Worm (Caenorhabditis elegans): ENCODE measurements around the gene nduf-2.2.

The nduf-2.2 gene

DNA sequence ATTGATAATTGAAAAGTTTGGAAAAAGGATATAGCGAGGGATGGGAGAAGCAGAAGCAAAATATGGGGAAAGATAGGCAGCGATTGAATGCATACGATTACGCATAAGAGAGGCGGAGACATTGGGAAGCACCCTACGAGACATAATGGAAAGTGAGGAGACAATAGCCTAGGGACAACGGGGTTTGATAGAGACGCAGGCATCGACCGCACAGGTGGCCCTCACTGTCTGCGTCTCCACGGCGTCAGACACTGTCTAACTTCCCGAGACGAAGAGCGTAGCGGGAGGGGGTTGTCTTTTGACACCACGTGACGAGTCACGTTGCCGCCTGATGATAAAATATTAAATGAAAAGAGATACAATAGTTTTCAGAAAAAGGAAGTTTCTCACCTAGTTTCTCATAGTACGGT lies 44.0 kb upstream of the nduf-2.2 start (continued):
- no peak for TF ChIP-seq dpl-1 (GFP tag; optimal IDR thresholded peaks at IDR 0.05)
- peak; percentile 92 for TF ChIP-seq ekl-4 (GFP tag; IDR thresholded peaks at IDR 0.05)
- TF ChIP-seq lir-1 (GFP tag; conservative IDR thresholded peaks at IDR 0.05), result no peak
- TF ChIP-seq madf-8 (GFP tag; conservative IDR thresholded peaks at IDR 0.05), result no peak
- TF ChIP-seq K11D2.4 (GFP tag; IDR thresholded peaks at IDR 0.05), result peak; percentile 85
- TF ChIP-seq C06A6.2 (GFP tag; conservative IDR thresholded peaks at IDR 0.05), result peak; percentile 86
- TF ChIP-seq B0019.2 (GFP tag; conservative IDR thresholded peaks at IDR 0.05), result no peak
- peak; percentile 99 for TF ChIP-seq hmg-1.2 (GFP tag; IDR thresholded peaks at IDR 0.05)
- peak; percentile 56 for TF ChIP-seq ceh-27 (GFP tag; optimal IDR thresholded peaks at IDR 0.05)
- no peak for TF ChIP-seq snpc-3.4 (tag; optimal IDR thresholded peaks at IDR 0.05)
- TF ChIP-seq lin-40 (tag; optimal IDR thresholded peaks at IDR 0.05), result peak; percentile 90
- peak; percentile 41; the same call in 1 of the 2 replicates for TF ChIP-seq rcor-1 (GFP tag; IDR thresholded peaks at IDR 0.05)
- peak; percentile 81 for TF ChIP-seq mcd-1 (GFP tag; IDR thresholded peaks at IDR 0.05)
- TF ChIP-seq hlh-12 (tag; optimal IDR thresholded peaks at IDR 0.05), result no peak
- TF ChIP-seq die-1 (tag; optimal IDR thresholded peaks at IDR 0.05), result no peak
- TF ChIP-seq xnd-1 (tag; optimal IDR thresholded peaks at IDR 0.05), result no peak
- TF ChIP-seq lsl-1 (GFP tag; optimal IDR thresholded peaks at IDR 0.05), result no peak
- peak; percentile 68 for TF ChIP-seq K12H6.12 (tag; optimal IDR thresholded peaks at IDR 0.05)
- TF ChIP-seq F33H1.4 (GFP tag; IDR thresholded peaks at IDR 0.05), result no peak
- no peak for TF ChIP-seq snpc-4 (GFP tag; optimal IDR thresholded peaks at IDR 0.05)
- TF ChIP-seq snpc-4 (tag; optimal IDR thresholded peaks at IDR 0.05), result peak in 2 of 4 experiments; percentile 56 to 60
- no peak for TF ChIP-seq B0261.1 (tag; optimal IDR thresholded peaks at IDR 0.05)
- peak in 1 of 3 experiments; percentile 23 for TF ChIP-seq lin-35 (GFP tag; optimal IDR thresholded peaks at IDR 0.05)
- TF ChIP-seq dpff-1 (tag; optimal IDR thresholded peaks at IDR 0.05), result no peak
- TF ChIP-seq him-1 (tag; optimal IDR thresholded peaks at IDR 0.05), result no peak
- TF ChIP-seq ztf-6 (GFP tag; IDR thresholded peaks at IDR 0.05), result no peak
- TF ChIP-seq ceh-91 (GFP tag; IDR thresholded peaks at IDR 0.05), result no peak
- TF ChIP-seq ZK185.1 (tag; optimal IDR thresholded peaks at IDR 0.05; ENCODE audit: poor library complexity, severe bottlenecking), result peak; percentile 69

DNA sequence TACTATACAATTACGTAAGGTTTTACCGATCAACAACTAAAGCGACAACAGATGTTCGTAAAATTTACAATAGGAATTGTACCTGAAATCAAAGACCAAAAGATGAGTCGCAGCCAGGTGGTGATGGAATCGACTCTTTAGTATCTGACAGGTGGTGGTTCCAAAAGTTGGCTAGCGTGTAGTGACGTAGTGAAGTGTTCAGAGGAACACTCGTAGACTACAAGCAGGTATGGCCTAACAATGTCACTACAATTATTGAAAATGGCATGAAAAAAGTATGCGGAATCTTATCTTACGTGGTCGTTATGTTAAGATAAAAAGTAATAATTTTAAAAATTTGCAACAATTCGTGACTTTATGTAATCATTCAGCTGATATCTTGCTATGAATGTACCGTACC lies 43.5 kb upstream of the nduf-2.2 start:
- TF ChIP-seq zfh-2 (GFP tag; conservative IDR thresholded peaks at IDR 0.05), result no peak
- no peak for TF ChIP-seq madf-6 (GFP tag; IDR thresholded peaks at IDR 0.05)
- peak; percentile 43 for TF ChIP-seq ama-1 (optimal IDR thresholded peaks at IDR 0.05)
- TF ChIP-seq ama-1 (GFP tag; optimal IDR thresholded peaks at IDR 0.05), result no peak
- no peak for TF ChIP-seq attf-5 (GFP tag; optimal IDR thresholded peaks at IDR 0.05)
- TF ChIP-seq ztf-6 (GFP tag; IDR thresholded peaks at IDR 0.05), result no peak
- TF ChIP-seq tlf-1 (GFP tag; optimal IDR thresholded peaks at IDR 0.05), result no peak
- TF ChIP-seq repo-1 (tag; optimal IDR thresholded peaks at IDR 0.05), result peak; percentile 25
- TF ChIP-seq lin-35 (GFP tag; optimal IDR thresholded peaks at IDR 0.05), result peak in 1 of 3 experiments; percentile 6

DNA sequence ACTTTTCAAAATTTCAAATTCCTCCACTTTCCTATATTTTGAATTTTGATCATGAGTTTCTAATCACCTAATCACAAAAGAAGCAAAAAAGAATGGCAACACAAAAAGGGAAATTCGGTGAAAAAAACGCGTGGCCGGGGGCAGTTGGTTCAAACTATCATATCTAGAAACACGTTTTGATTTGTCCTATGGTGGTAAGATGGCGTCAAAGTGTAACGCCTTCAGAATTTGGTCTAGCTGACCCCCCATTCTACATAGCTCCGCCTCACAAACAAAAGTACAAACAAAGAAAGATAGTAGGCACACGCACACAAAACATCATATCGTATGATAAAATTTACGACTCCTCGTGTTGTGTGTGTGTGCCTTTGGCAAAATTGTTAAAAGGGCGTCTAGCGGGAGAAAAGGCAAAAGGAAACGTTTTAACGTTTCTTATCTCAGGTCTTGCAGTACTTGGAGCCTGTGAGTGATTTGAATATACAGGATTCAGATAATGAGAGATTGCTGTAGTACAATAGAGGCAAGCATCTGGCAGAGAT lies 43.0 kb upstream of the nduf-2.2 start:
- TF ChIP-seq nhr-80 (tag; optimal IDR thresholded peaks at IDR 0.05) (peak; percentile 72), hmg-1.2 (GFP tag; IDR thresholded peaks at IDR 0.05) (peak; percentile 30; the same call in 1 of the 2 replicates), ztf-25 (GFP tag; IDR thresholded peaks at IDR 0.05) (no peak), lin-26 (GFP tag; IDR thresholded peaks at IDR 0.05) (peak; percentile 46; the same call in 1 of the 2 replicates), dox-1 (GFP tag; IDR thresholded peaks at IDR 0.05) (peak; percentile 15; the same call in 1 of the 2 replicates)

All from whole organism, young adult.